Worm (Caenorhabditis elegans) whole organism, late embryonic: ENCODE measurements around the gene henn-1.

Source experiments
- C08G9.2 ChIP-seq: sonication (generic microtip); optimal IDR thresholded peaks from 2 replicates; lab custom pipeline; 2016; ENCODE audit warnings: mild to moderate bottlenecking, missing genetic modification characterization, moderate library complexity, missing compliant biosample characterization
- F13H6.1 ChIP-seq: sonication (generic microtip); optimal IDR thresholded peaks from 2 replicates; lab custom pipeline; 2016; ENCODE audit warnings: missing genetic modification characterization, missing compliant biosample characterization
- K09A11.1 ChIP-seq: sonication (generic microtip); optimal IDR thresholded peaks from 2 replicates; lab custom pipeline; 2017; ENCODE audit warnings: antibody characterized with exemption, mild to moderate bottlenecking, missing genetic modification characterization, missing compliant biosample characterization; ENCODE audit not compliant: insufficient read depth
- ahr-1 ChIP-seq: sonication (generic microtip); optimal IDR thresholded peaks from 2 replicates; lab custom pipeline; 2016; ENCODE audit warnings: missing genetic modification characterization, missing compliant biosample characterization
- ceh-14 ChIP-seq: sonication (generic microtip); optimal IDR thresholded peaks from 2 replicates; lab custom pipeline; 2016; ENCODE audit warnings: missing genotype, missing genetic modification characterization, missing compliant biosample characterization
- ceh-18 ChIP-seq: sonication (generic microtip); optimal IDR thresholded peaks from 2 replicates; lab custom pipeline; 2016; ENCODE audit warnings: missing genetic modification characterization, missing compliant biosample characterization
- ceh-19 ChIP-seq: fragments of 200-800 bp; sonication (Bioruptor generic); optimal IDR thresholded peaks from 2 replicates; lab custom pipeline; 2018; ENCODE audit warnings: mild to moderate bottlenecking, missing genetic modification characterization, missing compliant biosample characterization
- ceh-2 ChIP-seq: sonication (generic microtip); optimal IDR thresholded peaks from 2 replicates; lab custom pipeline; 2016; ENCODE audit warnings: missing genotype, missing genetic modification characterization, missing compliant biosample characterization
- ceh-22 ChIP-seq: sonication (generic microtip); optimal IDR thresholded peaks from 2 replicates; lab custom pipeline; 2017; ENCODE audit warnings: missing biosample characterization, missing genetic modification characterization
- ceh-30 ChIP-seq: fragments of 150-350 bp; optimal IDR thresholded peaks from 2 replicates; lab custom pipeline; 2014; ENCODE audit warnings: missing biosample characterization, missing genetic modification characterization
- ceh-31 ChIP-seq: sonication (generic microtip); optimal IDR thresholded peaks from 2 replicates; lab custom pipeline; 2016; ENCODE audit warnings: missing genetic modification characterization, missing compliant biosample characterization
- ceh-34 ChIP-seq: sonication (generic microtip); optimal IDR thresholded peaks from 2 replicates; lab custom pipeline; 2016; ENCODE audit warnings: mild to moderate bottlenecking, missing genetic modification characterization, missing compliant biosample characterization
- ceh-45 ChIP-seq: fragments of 200-800 bp; sonication (Bioruptor generic); IDR thresholded peaks from 2 replicates; pipeline ENCODE4 v1.3.6; 2022; ENCODE audit warnings: missing genetic modification reagents, missing genetic modification characterization, missing compliant biosample characterization
- ceh-48 ChIP-seq: sonication (generic microtip); optimal IDR thresholded peaks from 2 replicates; lab custom pipeline; 2016; ENCODE audit warnings: missing genetic modification characterization, inconsistent platforms, missing compliant biosample characterization
- ceh-6 ChIP-seq: fragments of 200-800 bp; sonication (Bioruptor generic); optimal IDR thresholded peaks from 2 replicates; lab custom pipeline; 2018; ENCODE audit warnings: mild to moderate bottlenecking, missing genetic modification characterization, missing compliant biosample characterization
- ceh-9 ChIP-seq: sonication (generic microtip); optimal IDR thresholded peaks from 2 replicates; lab custom pipeline; 2016; ENCODE audit warnings: mild to moderate bottlenecking, missing genetic modification characterization, inconsistent platforms, missing compliant biosample characterization
- elt-2 ChIP-seq: sonication (generic microtip); optimal IDR thresholded peaks from 2 replicates; lab custom pipeline; 2016; ENCODE audit warnings: missing genetic modification reagents, missing genetic modification characterization, missing compliant biosample characterization
- fax-1 ChIP-seq: sonication (generic microtip); optimal IDR thresholded peaks from 2 replicates; lab custom pipeline; 2016; ENCODE audit warnings: missing genotype, missing genetic modification characterization, missing compliant biosample characterization
- fkh-6 ChIP-seq: sonication (generic microtip); optimal IDR thresholded peaks from 2 replicates; lab custom pipeline; 2016; ENCODE audit warnings: missing genetic modification characterization, missing compliant biosample characterization
- gmeb-2 ChIP-seq: sonication (generic microtip); optimal IDR thresholded peaks from 2 replicates; lab custom pipeline; 2016; ENCODE audit warnings: missing genetic modification characterization, inconsistent platforms, missing compliant biosample characterization
- hlh-13 ChIP-seq: fragments of 200-800 bp; sonication (Bioruptor generic); optimal IDR thresholded peaks from 2 replicates; lab custom pipeline; 2018; ENCODE audit warnings: mild to moderate bottlenecking, missing genetic modification characterization, missing compliant biosample characterization
- hlh-15 ChIP-seq: sonication (generic microtip); optimal IDR thresholded peaks from 2 replicates; lab custom pipeline; 2016; ENCODE audit warnings: missing genetic modification characterization, missing compliant biosample characterization
- hlh-30 ChIP-seq: sonication (generic microtip); optimal IDR thresholded peaks from 2 replicates; lab custom pipeline; 2017; ENCODE audit warnings: antibody characterized with exemption, missing genetic modification characterization, missing compliant biosample characterization; ENCODE audit not compliant: insufficient read depth
- hlh-8 ChIP-seq: sonication (generic microtip); optimal IDR thresholded peaks from 2 replicates; lab custom pipeline; 2016; ENCODE audit warnings: missing genotype, missing genetic modification characterization, missing compliant biosample characterization
- lim-6 ChIP-seq: sonication (generic microtip); optimal IDR thresholded peaks from 2 replicates; lab custom pipeline; 2016; ENCODE audit warnings: missing genetic modification characterization, missing compliant biosample characterization
- lin-11 ChIP-seq: fragments of 200-800 bp; sonication (Bioruptor generic); optimal IDR thresholded peaks from 2 replicates; lab custom pipeline; 2018; ENCODE audit warnings: mild to moderate bottlenecking, missing genetic modification characterization, missing compliant biosample characterization
- mec-3 ChIP-seq: sonication (generic microtip); optimal IDR thresholded peaks from 2 replicates; lab custom pipeline; 2016; ENCODE audit warnings: borderline replicate concordance, missing genetic modification characterization, missing compliant biosample characterization
- nfya-1 ChIP-seq: sonication (generic microtip); optimal IDR thresholded peaks from 2 replicates; lab custom pipeline; 2017; ENCODE audit warnings: missing genetic modification characterization, mild to moderate bottlenecking, missing compliant biosample characterization, antibody characterized with exemption, moderate library complexity
- nhr-11 ChIP-seq: fragments of 150-350 bp; optimal IDR thresholded peaks from 2 replicates; lab custom pipeline; 2014; ENCODE audit warnings: missing biosample characterization, missing genetic modification characterization
- nhr-232 ChIP-seq: sonication (generic microtip); optimal IDR thresholded peaks from 2 replicates; lab custom pipeline; 2016; ENCODE audit warnings: missing genetic modification characterization, missing compliant biosample characterization
- pat-9 ChIP-seq: fragments of 200-800 bp; sonication (Bioruptor generic); optimal IDR thresholded peaks from 2 replicates; lab custom pipeline; 2018; ENCODE audit warnings: mild to moderate bottlenecking, missing genetic modification characterization, moderate library complexity, missing compliant biosample characterization
- pax-1 ChIP-seq: fragments of 150-350 bp; optimal IDR thresholded peaks from 2 replicates; lab custom pipeline; 2014; ENCODE audit warnings: missing biosample characterization, missing genetic modification characterization
- pha-2 ChIP-seq: sonication (generic microtip); optimal IDR thresholded peaks from 2 replicates; lab custom pipeline; 2017; ENCODE audit warnings: mild to moderate bottlenecking, missing genetic modification characterization, missing compliant biosample characterization
- pha-4 ChIP-seq: fragments of 150-350 bp; optimal IDR thresholded peaks from 2 replicates; lab custom pipeline; 2018; ENCODE audit warnings: missing biosample characterization, missing genetic modification reagents, missing genetic modification characterization
- pqm-1 ChIP-seq: sonication (generic microtip); optimal IDR thresholded peaks from 2 replicates; lab custom pipeline; 2016; ENCODE audit warnings: missing genetic modification characterization, missing compliant biosample characterization
- rnt-1 ChIP-seq: sonication (generic microtip); optimal IDR thresholded peaks from 2 replicates; lab custom pipeline; 2016; ENCODE audit warnings: missing genetic modification characterization, missing compliant biosample characterization
- sdc-2 ChIP-seq: sonication (generic microtip); optimal IDR thresholded peaks from 2 replicates; lab custom pipeline; 2016; ENCODE audit warnings: missing genotype, missing genetic modification characterization, missing compliant biosample characterization
- syd-9 ChIP-seq: sonication (generic microtip); optimal IDR thresholded peaks from 2 replicates; lab custom pipeline; 2016; ENCODE audit warnings: mild to moderate bottlenecking, missing genetic modification characterization, moderate library complexity, missing compliant biosample characterization
- unc-42 ChIP-seq: sonication (generic microtip); optimal IDR thresholded peaks from 2 replicates; lab custom pipeline; 2016; ENCODE audit warnings: missing genotype, missing genetic modification characterization, missing compliant biosample characterization
- unc-55 ChIP-seq: sonication (generic microtip); optimal IDR thresholded peaks from 2 replicates; lab custom pipeline; 2017; ENCODE audit warnings: missing biosample characterization, missing genetic modification reagents, missing genetic modification characterization
- zip-5 ChIP-seq: sonication (generic microtip); optimal IDR thresholded peaks from 2 replicates; lab custom pipeline; 2016; ENCODE audit warnings: missing genetic modification characterization, missing compliant biosample characterization

Gene henn-1

DNA sequence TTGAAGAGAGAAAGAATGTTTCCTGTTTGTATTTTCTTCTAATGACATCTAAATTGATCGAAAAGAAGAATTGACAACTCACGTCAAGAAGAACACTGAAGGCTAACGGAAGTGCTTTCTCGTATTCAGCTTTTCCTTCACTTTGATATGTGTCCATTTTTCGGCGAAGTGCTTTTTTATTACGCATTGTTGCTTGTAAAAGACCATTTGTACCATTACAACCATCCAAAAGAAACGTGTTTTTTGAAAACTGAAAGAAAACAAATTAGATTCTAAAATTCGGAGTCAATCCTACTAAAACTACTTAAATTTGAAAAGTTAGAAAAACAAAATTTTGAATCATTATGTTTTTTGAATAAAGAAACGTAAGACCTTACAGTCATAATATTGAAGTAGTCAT lies 33.4 kb upstream of the henn-1 start:
- TF ChIP-seq elt-2 (tag; lab: Kevin White, UChicago): no peak
- no peak for TF ChIP-seq ceh-6
- no peak for TF ChIP-seq hlh-8
- no peak for TF ChIP-seq zip-5 (tag; lab: Kevin White, UChicago)
- no peak for TF ChIP-seq pax-1 (tag; lab: Kevin White, UChicago)
- TF ChIP-seq ceh-19 (GFP tag; lab: Kevin White, UChicago): no peak
- TF ChIP-seq ceh-18 (tag; lab: Kevin White, UChicago): no peak
- no peak for TF ChIP-seq ahr-1
- TF ChIP-seq nhr-232: no peak
- no peak for TF ChIP-seq pha-4
- TF ChIP-seq lin-11 (tag; lab: Kevin White, UChicago): no peak
- no peak for TF ChIP-seq syd-9 (tag; lab: Kevin White, UChicago)
- TF ChIP-seq F13H6.1: no peak
- no peak for TF ChIP-seq gmeb-2 (tag; lab: Kevin White, UChicago)
- no peak for TF ChIP-seq ceh-31 (tag; lab: Kevin White, UChicago)
- TF ChIP-seq nhr-11 (tag; lab: Kevin White, UChicago): no peak
- TF ChIP-seq ceh-14 (tag; lab: Kevin White, UChicago): no peak

ce11 chrIII:8201117-8201516 lies 31.3 kb upstream of the henn-1 start, which contains the start of gene unc-36:
Gene unc-36, minus strand, starts transcription at chrIII:8201217.
- no peak for TF ChIP-seq hlh-13 (GFP tag; lab: Kevin White, UChicago)

DNA sequence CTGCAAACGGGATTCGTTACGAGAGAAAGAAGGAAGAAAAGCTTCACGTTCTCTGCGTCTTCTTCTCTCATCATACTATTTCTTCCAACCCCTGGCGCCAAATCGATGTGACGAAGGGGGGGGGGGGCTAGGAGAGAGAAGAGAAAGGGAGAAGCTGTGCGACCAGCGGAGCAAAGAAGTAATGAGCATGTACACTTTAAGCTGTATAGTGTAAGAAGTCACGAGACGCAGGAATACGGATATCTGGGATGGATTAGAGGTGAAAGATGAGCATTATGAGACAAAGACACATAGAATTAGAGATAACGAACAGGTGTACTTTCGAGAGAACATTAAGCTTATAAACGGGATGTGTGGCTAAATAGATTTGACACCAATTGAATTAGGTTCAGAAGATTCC lies 30.7 kb upstream of the henn-1 start:
- TF ChIP-seq pha-2 (tag; lab: Kevin White, UChicago) (no peak), ceh-30 (tag; lab: Kevin White, UChicago) (no peak), ceh-19 (GFP tag; lab: Kevin White, UChicago) (peak; percentile 33), zip-5 (tag; lab: Kevin White, UChicago) (no peak), ceh-18 (tag; lab: Kevin White, UChicago) (peak; percentile 68), ceh-22 (tag; lab: Kevin White, UChicago) (no peak), sdc-2 (tag; lab: Kevin White, UChicago) (peak; percentile 42), ahr-1 (no peak), pat-9 (tag; lab: Kevin White, UChicago) (no peak), ceh-14 (tag; lab: Kevin White, UChicago) (peak; percentile 33), hlh-13 (GFP tag; lab: Kevin White, UChicago) (no peak), pqm-1 (tag; lab: Kevin White, UChicago) (no peak), ceh-2 (tag; lab: Kevin White, UChicago) (no peak), unc-55 (GFP tag; lab: Kevin White, UChicago) (peak; percentile 51), ceh-48 (tag; lab: Kevin White, UChicago) (peak; percentile 78), unc-42 (tag; lab: Kevin White, UChicago) (peak; percentile 83), ceh-34 (tag; lab: Kevin White, UChicago) (peak; percentile 63), hlh-15 (tag; lab: Kevin White, UChicago) (no peak), nfya-1 (tag; lab: Kevin White, UChicago) (peak; percentile 51), rnt-1 (peak; percentile 18), hlh-30 (tag; lab: Kevin White, UChicago) (peak; percentile 60), C08G9.2 (tag; lab: Kevin White, UChicago) (no peak), ceh-31 (tag; lab: Kevin White, UChicago) (peak; percentile 78), ceh-45 (no peak)

ce11 chrIII:8202754-8203153 lies 29.7 kb upstream of the henn-1 start, which contains the start of gene snb-5:
Gene snb-5, plus strand, starts transcription at chrIII:8203054.
- TF ChIP-seq ceh-22 (tag; lab: Kevin White, UChicago) (no peak), ceh-9 (no peak), lim-6 (tag; lab: Kevin White, UChicago) (no peak), ceh-19 (GFP tag; lab: Kevin White, UChicago) (no peak), mec-3 (no peak), pha-4 (no peak), fkh-6 (tag; lab: Kevin White, UChicago) (no peak), ahr-1 (no peak), nhr-11 (tag; lab: Kevin White, UChicago) (no peak), fax-1 (tag; lab: Kevin White, UChicago) (no peak), hlh-13 (GFP tag; lab: Kevin White, UChicago) (no peak), syd-9 (tag; lab: Kevin White, UChicago) (no peak), ceh-30 (tag; lab: Kevin White, UChicago) (no peak), K09A11.1 (tag; lab: Kevin White, UChicago) (no peak), unc-55 (GFP tag; lab: Kevin White, UChicago) (no peak), gmeb-2 (tag; lab: Kevin White, UChicago) (no peak), pha-2 (tag; lab: Kevin White, UChicago) (no peak), pax-1 (tag; lab: Kevin White, UChicago) (no peak)
